Worm (Caenorhabditis elegans) whole organism, young adult: ENCODE measurements around the gene Y60A3A.16.

Experiments used
- B0035.1 ChIP-seq: sonication (generic microtip); optimal IDR thresholded peaks from 2 replicates; lab custom pipeline; 2016; ENCODE audit warnings: missing genetic modification characterization, mild to moderate bottlenecking, missing compliant biosample characterization, missing genotype, missing genetic modification reagents
- B0261.1 ChIP-seq: sonication (generic microtip); optimal IDR thresholded peaks from 2 replicates; lab custom pipeline; 2016; ENCODE audit warnings: mild to moderate bottlenecking, missing genetic modification characterization, moderate library complexity, missing compliant biosample characterization
- C17E4.6 ChIP-seq: fragments of 200-800 bp; sonication (Bioruptor generic); IDR thresholded peaks from 2 replicates; pipeline ENCODE4 v1.3.6; 2022; ENCODE audit warnings: missing genetic modification reagents, missing genetic modification characterization, missing compliant biosample characterization
- F22D6.2 ChIP-seq: sonication (generic microtip); optimal IDR thresholded peaks from 2 replicates; lab custom pipeline; 2016; ENCODE audit warnings: mild to moderate bottlenecking, missing genetic modification characterization, missing compliant biosample characterization
- T26A5.8 ChIP-seq: sonication (generic microtip); optimal IDR thresholded peaks from 2 replicates; lab custom pipeline; 2016; ENCODE audit warnings: missing genetic modification characterization, missing compliant biosample characterization
- bed-2 ChIP-seq: fragments of 200-800 bp; sonication (Bioruptor generic); IDR thresholded peaks from 2 replicates; pipeline ENCODE4 v1.3.6; 2022; ENCODE audit warnings: missing genetic modification reagents, missing genetic modification characterization, missing compliant biosample characterization
- dox-1 ChIP-seq: fragments of 200-800 bp; sonication (Bioruptor generic); IDR thresholded peaks from 2 replicates; pipeline ENCODE4 v1.3.6; 2022; ENCODE audit warnings: missing genetic modification reagents, missing genetic modification characterization, missing compliant biosample characterization
- dpff-1 ChIP-seq: sonication (generic microtip); optimal IDR thresholded peaks from 2 replicates; lab custom pipeline; 2017; ENCODE audit warnings: mild to moderate bottlenecking, missing genetic modification characterization, missing compliant biosample characterization
- hsf-1 ChIP-seq: fragments of 200-800 bp; sonication (Bioruptor generic); IDR thresholded peaks from 2 replicates; pipeline ENCODE4 v1.3.6; 2022; ENCODE audit warnings: missing genetic modification reagents, missing genetic modification characterization, missing compliant biosample characterization
- mxl-1 ChIP-seq: sonication (generic microtip); optimal IDR thresholded peaks from 2 replicates; lab custom pipeline; 2016; ENCODE audit warnings: missing genetic modification characterization, missing compliant biosample characterization
- nhr-80 ChIP-seq: sonication (generic microtip); optimal IDR thresholded peaks from 2 replicates; lab custom pipeline; 2016; ENCODE audit warnings: missing genetic modification characterization, missing compliant biosample characterization
- nhr-90 ChIP-seq: sonication (generic microtip); optimal IDR thresholded peaks from 2 replicates; lab custom pipeline; 2016; ENCODE audit warnings: missing genotype, mild to moderate bottlenecking, missing genetic modification characterization, missing compliant biosample characterization
- repo-1 ChIP-seq: sonication (generic microtip); optimal IDR thresholded peaks from 2 replicates; lab custom pipeline; 2017; ENCODE audit warnings: mild to moderate bottlenecking, missing genetic modification characterization, missing compliant biosample characterization
- rpc-1 ChIP-seq, 2 experiments: fragments of 150-350 bp in 1 of 2; sonication (generic microtip) in 1 of 2; optimal IDR thresholded peaks; 2 replicates each; lab custom pipeline; 2014 to 2018; ENCODE audit warnings: missing biosample characterization in 1 of 2, missing genetic modification characterization in 1 of 2, missing genetic modification reagents in 1 of 2, missing genotype in 1 of 2
- snpc-1.1 ChIP-seq: sonication (generic microtip); optimal IDR thresholded peaks from 2 replicates; lab custom pipeline; 2017; ENCODE audit warnings: missing genetic modification characterization, mild to moderate bottlenecking, missing compliant biosample characterization, antibody characterized with exemption, moderate library complexity, missing genotype, missing genetic modification reagents; ENCODE audit not compliant: insufficient read depth
- tbx-9 ChIP-seq: sonication (generic microtip); optimal IDR thresholded peaks from 2 replicates; lab custom pipeline; 2016; ENCODE audit warnings: borderline replicate concordance, missing genetic modification characterization, inconsistent platforms, missing compliant biosample characterization
- ztf-18 ChIP-seq: sonication (generic microtip); optimal IDR thresholded peaks from 2 replicates; lab custom pipeline; 2016; ENCODE audit warnings: missing genotype, mild to moderate bottlenecking, missing genetic modification characterization, missing compliant biosample characterization
- ztf-25 ChIP-seq: fragments of 200-800 bp; sonication (Bioruptor generic); IDR thresholded peaks from 2 replicates; pipeline ENCODE4 v1.3.6; 2022; ENCODE audit warnings: missing genetic modification reagents, missing genetic modification characterization, missing compliant biosample characterization
- ztf-26 ChIP-seq: sonication (generic microtip); optimal IDR thresholded peaks from 2 replicates; lab custom pipeline; 2017; ENCODE audit warnings: missing genetic modification characterization, missing compliant biosample characterization
- ztf-6 ChIP-seq: fragments of 200-800 bp; sonication (Bioruptor generic); IDR thresholded peaks from 2 replicates; pipeline ENCODE4 v1.3.6; 2022; ENCODE audit warnings: missing genetic modification reagents, missing genetic modification characterization, missing compliant biosample characterization

Gene Y60A3A.16

ce11 chrV:19882916-19883315 lies 39.6 kb downstream of the Y60A3A.16 start, which contains the start of gene Y116F11B.13:
Y116F11B.13 (plus strand) TSS chrV:19883216.
- no peak for TF ChIP-seq hsf-1 (GFP tag; lab: Robert Waterston, UW)
- TF ChIP-seq nhr-90 (tag; lab: Kevin White, UChicago) = no peak
- TF ChIP-seq ztf-25 (GFP tag; lab: Robert Waterston, UW) = no peak
- no peak for TF ChIP-seq snpc-1.1 (tag; lab: Kevin White, UChicago)
- no peak for TF ChIP-seq dox-1 (GFP tag; lab: Robert Waterston, UW)
- TF ChIP-seq T26A5.8 (tag; lab: Kevin White, UChicago) = no peak
- no peak for TF ChIP-seq nhr-80 (tag; lab: Kevin White, UChicago)
- TF ChIP-seq ztf-26 (tag; lab: Kevin White, UChicago) = no peak
- no peak for TF ChIP-seq B0261.1 (tag; lab: Kevin White, UChicago)
- TF ChIP-seq ztf-6 = no peak
- no peak for TF ChIP-seq tbx-9 (tag; lab: Kevin White, UChicago)
- TF ChIP-seq F22D6.2 (tag; lab: Kevin White, UChicago) = no peak
- no peak for TF ChIP-seq repo-1 (tag; lab: Kevin White, UChicago)
- no peak for TF ChIP-seq ztf-18
- no peak for TF ChIP-seq C17E4.6 (GFP tag; lab: Robert Waterston, UW)
- no peak for TF ChIP-seq bed-2 (GFP tag; lab: Robert Waterston, UW)
- no peak for TF ChIP-seq dpff-1
- no peak for TF ChIP-seq B0035.1 (tag; lab: Kevin White, UChicago)
- TF ChIP-seq rpc-1 (optimal IDR thresholded peaks at IDR 0.05; lab: Kevin White, UChicago) = no peak
- no peak for TF ChIP-seq rpc-1 (tag; optimal IDR thresholded peaks at IDR 0.05; lab: Kevin White, UChicago)
- no peak for TF ChIP-seq mxl-1
